Fruit fly (Drosophila melanogaster): ENCODE data around the gene CG32452.
"Not testable (repeated sequence)": the region's sequence is repeated elsewhere in the genome, so short reads cannot be mapped to it uniquely, and the experiment has no call there.

DNA sequence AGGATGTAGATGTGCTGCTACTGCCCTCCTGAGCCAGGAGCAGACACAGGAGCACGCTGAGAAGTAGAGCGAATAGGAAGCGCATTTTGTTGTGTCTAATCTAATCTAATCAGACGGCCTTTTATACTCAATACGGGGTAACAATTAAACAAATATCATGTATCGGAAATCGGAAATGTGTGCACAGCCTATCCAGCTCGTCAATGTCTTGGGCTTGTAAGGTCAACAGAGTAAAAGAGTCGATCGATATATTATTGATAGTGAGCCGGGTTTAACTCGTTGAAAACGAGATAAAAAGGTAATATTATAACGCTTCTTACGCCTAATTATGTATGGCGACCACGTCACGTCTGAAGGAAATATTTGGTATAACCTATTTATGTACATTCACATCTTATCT lies 25.1 kb upstream of the CG32452 start, which contains the start of gene CG14454:
- not testable (repeated sequence) for TF ChIP-seq CTCF, CG8478 (optimal IDR thresholded peaks at IDR 0.05)

Data from S2 (cell line).